Worm (Caenorhabditis elegans): ENCODE results near the gene F11D5.6.

- TF ChIP-seq nhr-12 (tag; optimal IDR thresholded peaks at IDR 0.05) (no peak), ceh-82 (tag; optimal IDR thresholded peaks at IDR 0.05) (no peak)
Measured at ce11 chrX:3289183-3289582, 36.9 kb downstream of the F11D5.6 start, which contains the start of gene K09C4.4.
